Worm (Caenorhabditis elegans) whole organism, young adult: ENCODE measurements around the gene Y57G7A.6.

ENCODE experiments used
- B0019.2 ChIP-seq: fragments of 200-800 bp; sonication (Bioruptor generic); conservative IDR thresholded peaks from 2 replicates; pipeline ENCODE4 v1.3.6; 2022; ENCODE audit warnings: missing genetic modification reagents, missing genetic modification characterization, missing compliant biosample characterization
- C17E4.6 ChIP-seq: fragments of 200-800 bp; sonication (Bioruptor generic); IDR thresholded peaks from 2 replicates; pipeline ENCODE4 v1.3.6; 2022; ENCODE audit warnings: missing genetic modification reagents, missing genetic modification characterization, missing compliant biosample characterization
- D2030.7 ChIP-seq: fragments of 200-800 bp; sonication (Bioruptor generic); IDR thresholded peaks from 2 replicates; pipeline ENCODE4 v1.3.6; 2022; ENCODE audit warnings: missing genetic modification reagents, missing genetic modification characterization, missing compliant biosample characterization
- F39B2.1 ChIP-seq: fragments of 200-800 bp; sonication (Bioruptor generic); IDR thresholded peaks from 2 replicates; pipeline ENCODE4 v1.3.6; 2022; ENCODE audit warnings: missing genetic modification reagents, missing genetic modification characterization, missing compliant biosample characterization
- F49E8.2 ChIP-seq: sonication (generic microtip); optimal IDR thresholded peaks from 3 replicates; lab custom pipeline; 2017; ENCODE audit warnings: missing genetic modification characterization, mild to moderate bottlenecking, missing compliant biosample characterization, antibody characterized with exemption, moderate library complexity; ENCODE audit not compliant: insufficient read depth
- F57A8.1 ChIP-seq: fragments of 200-800 bp; sonication (Bioruptor generic); optimal IDR thresholded peaks from 2 replicates; lab custom pipeline; 2018; ENCODE audit warnings: mild to moderate bottlenecking, missing genetic modification characterization, moderate library complexity, missing compliant biosample characterization
- Y53G8AR.9 ChIP-seq: fragments of 200-800 bp; sonication (Bioruptor generic); conservative IDR thresholded peaks from 2 replicates; pipeline ENCODE4 v1.3.6; 2022; ENCODE audit warnings: missing genetic modification reagents, missing genetic modification characterization, missing compliant biosample characterization
- ama-1 ChIP-seq, 3 experiments: fragments of 150-350 bp in 1 of 3; sonication (generic microtip) in 2 of 3; optimal IDR thresholded peaks; 2 replicates each; lab custom pipeline; 2014 to 2018; ENCODE audit warnings: missing biosample characterization in 2 of 3, missing genetic modification characterization in 2 of 3, missing genetic modification reagents in 2 of 3
- attf-5 ChIP-seq: fragments of 200-800 bp; sonication (Bioruptor generic); optimal IDR thresholded peaks from 2 replicates; lab custom pipeline; 2018; ENCODE audit warnings: mild to moderate bottlenecking, missing genetic modification characterization, missing compliant biosample characterization
- attf-6 ChIP-seq: fragments of 200-800 bp; sonication (Bioruptor generic); IDR thresholded peaks from 2 replicates; pipeline ENCODE4 v1.3.6; 2022; ENCODE audit warnings: missing genetic modification reagents, missing genetic modification characterization, missing compliant biosample characterization
- bed-2 ChIP-seq: fragments of 200-800 bp; sonication (Bioruptor generic); IDR thresholded peaks from 2 replicates; pipeline ENCODE4 v1.3.6; 2022; ENCODE audit warnings: missing genetic modification reagents, missing genetic modification characterization, missing compliant biosample characterization
- ccch-3 ChIP-seq: fragments of 200-800 bp; sonication (Bioruptor generic); optimal IDR thresholded peaks from 2 replicates; lab custom pipeline; 2018; ENCODE audit warnings: mild to moderate bottlenecking, missing genetic modification characterization, missing compliant biosample characterization
- ceh-100 ChIP-seq: fragments of 200-800 bp; sonication (Bioruptor generic); IDR thresholded peaks from 2 replicates; pipeline ENCODE4 v1.3.6; 2022; ENCODE audit warnings: missing genetic modification reagents, missing genetic modification characterization, missing compliant biosample characterization
- ceh-58 ChIP-seq: fragments of 200-800 bp; sonication (Bioruptor generic); IDR thresholded peaks from 2 replicates; pipeline ENCODE4 v1.3.6; 2022; ENCODE audit warnings: missing genetic modification characterization, missing compliant biosample characterization
- egl-44 ChIP-seq: fragments of 200-800 bp; sonication (Bioruptor generic); IDR thresholded peaks from 2 replicates; pipeline ENCODE4 v1.3.6; 2022; ENCODE audit warnings: missing genetic modification reagents, missing genetic modification characterization, missing compliant biosample characterization
- egrh-3 ChIP-seq: fragments of 200-800 bp; sonication (Bioruptor generic); IDR thresholded peaks from 2 replicates; pipeline ENCODE4 v1.3.6; 2022; ENCODE audit warnings: missing genetic modification reagents, missing genetic modification characterization, missing compliant biosample characterization
- ekl-4 ChIP-seq: fragments of 200-800 bp; sonication (Bioruptor generic); IDR thresholded peaks from 2 replicates; pipeline ENCODE4 v1.3.6; 2022; ENCODE audit warnings: missing genetic modification reagents, missing genetic modification characterization, missing compliant biosample characterization
- hsf-1 ChIP-seq: fragments of 200-800 bp; sonication (Bioruptor generic); IDR thresholded peaks from 2 replicates; pipeline ENCODE4 v1.3.6; 2022; ENCODE audit warnings: missing genetic modification reagents, missing genetic modification characterization, missing compliant biosample characterization
- lag-1 ChIP-seq: fragments of 200-800 bp; sonication (Bioruptor generic); IDR thresholded peaks from 2 replicates; pipeline ENCODE4 v1.3.6; 2022; ENCODE audit warnings: missing genetic modification reagents, missing genetic modification characterization, missing compliant biosample characterization
- lin-26 ChIP-seq: fragments of 200-800 bp; sonication (Bioruptor generic); IDR thresholded peaks from 2 replicates; pipeline ENCODE4 v1.3.6; 2022; ENCODE audit warnings: missing genetic modification reagents, missing genetic modification characterization, missing compliant biosample characterization
- lin-54 ChIP-seq: fragments of 200-800 bp; sonication (Bioruptor generic); optimal IDR thresholded peaks from 2 replicates; lab custom pipeline; 2018; ENCODE audit warnings: mild to moderate bottlenecking, missing genetic modification characterization, missing compliant biosample characterization
- lsl-1 ChIP-seq: fragments of 200-800 bp; sonication (Bioruptor generic); optimal IDR thresholded peaks from 2 replicates; lab custom pipeline; 2018; ENCODE audit warnings: mild to moderate bottlenecking, missing genetic modification characterization, moderate library complexity, missing compliant biosample characterization
- madf-3 ChIP-seq: fragments of 200-800 bp; sonication (Bioruptor generic); IDR thresholded peaks from 2 replicates; pipeline ENCODE4 v1.3.6; 2022; ENCODE audit warnings: missing genetic modification reagents, missing genetic modification characterization, missing compliant biosample characterization
- madf-6 ChIP-seq: fragments of 200-800 bp; sonication (Bioruptor generic); IDR thresholded peaks from 2 replicates; pipeline ENCODE4 v1.3.6; 2022; ENCODE audit warnings: missing genetic modification reagents, missing genetic modification characterization, missing compliant biosample characterization
- mcd-1 ChIP-seq: fragments of 200-800 bp; sonication (Bioruptor generic); IDR thresholded peaks from 2 replicates; pipeline ENCODE4 v1.3.6; 2022; ENCODE audit warnings: missing genetic modification reagents, missing genetic modification characterization, missing compliant biosample characterization
- mel-28 ChIP-seq: sonication (generic microtip); optimal IDR thresholded peaks from 2 replicates; lab custom pipeline; 2016; ENCODE audit warnings: borderline replicate concordance, mild to moderate bottlenecking, missing genetic modification characterization, missing compliant biosample characterization
- mes-4 ChIP-seq: sonication (generic microtip); optimal IDR thresholded peaks from 2 replicates; lab custom pipeline; 2016; ENCODE audit warnings: missing genotype, missing genetic modification characterization, missing compliant biosample characterization
- pbrm-1 ChIP-seq: fragments of 200-800 bp; sonication (Bioruptor generic); IDR thresholded peaks from 2 replicates; pipeline ENCODE4 v1.3.6; 2022; ENCODE audit warnings: missing genetic modification reagents, missing genetic modification characterization, missing compliant biosample characterization
- rcor-1 ChIP-seq: fragments of 200-800 bp; sonication (Bioruptor generic); IDR thresholded peaks from 2 replicates; pipeline ENCODE4 v1.3.6; 2022; ENCODE audit warnings: missing genetic modification reagents, missing genetic modification characterization, missing compliant biosample characterization
- snpc-1.3 ChIP-seq: sonication (generic microtip); optimal IDR thresholded peaks from 2 replicates; lab custom pipeline; 2017; ENCODE audit warnings: missing genetic modification characterization, mild to moderate bottlenecking, missing compliant biosample characterization, antibody characterized with exemption, moderate library complexity, missing genotype, missing genetic modification reagents; ENCODE audit not compliant: insufficient read depth
- snpc-3.4 ChIP-seq: sonication (generic microtip); optimal IDR thresholded peaks from 2 replicates; lab custom pipeline; 2017; ENCODE audit warnings: missing genetic modification characterization, mild to moderate bottlenecking, missing compliant biosample characterization, antibody characterized with exemption, moderate library complexity, missing genotype, missing genetic modification reagents
- somi-1 ChIP-seq: fragments of 200-800 bp; sonication (Bioruptor generic); optimal IDR thresholded peaks from 2 replicates; lab custom pipeline; 2018; ENCODE audit warnings: mild to moderate bottlenecking, missing genetic modification characterization, missing compliant biosample characterization
- tlf-1 ChIP-seq: fragments of 200-800 bp; sonication (Bioruptor generic); optimal IDR thresholded peaks from 2 replicates; lab custom pipeline; 2018; ENCODE audit warnings: mild to moderate bottlenecking, missing genetic modification characterization, missing compliant biosample characterization
- zfh-2 ChIP-seq: fragments of 200-800 bp; sonication (Bioruptor generic); conservative IDR thresholded peaks from 2 replicates; pipeline ENCODE4 v1.3.6; 2022; ENCODE audit warnings: missing genetic modification reagents, missing genetic modification characterization, missing compliant biosample characterization
- zim-3 ChIP-seq: sonication (generic microtip); optimal IDR thresholded peaks from 2 replicates; lab custom pipeline; 2017; ENCODE audit warnings: mild to moderate bottlenecking, missing genetic modification characterization, moderate library complexity, missing compliant biosample characterization
- ztf-18 ChIP-seq: sonication (generic microtip); optimal IDR thresholded peaks from 2 replicates; lab custom pipeline; 2016; ENCODE audit warnings: missing genotype, mild to moderate bottlenecking, missing genetic modification characterization, missing compliant biosample characterization
- ztf-6 ChIP-seq: fragments of 200-800 bp; sonication (Bioruptor generic); IDR thresholded peaks from 2 replicates; pipeline ENCODE4 v1.3.6; 2022; ENCODE audit warnings: missing genetic modification reagents, missing genetic modification characterization, missing compliant biosample characterization

Y57G7A.6 gene

DNA sequence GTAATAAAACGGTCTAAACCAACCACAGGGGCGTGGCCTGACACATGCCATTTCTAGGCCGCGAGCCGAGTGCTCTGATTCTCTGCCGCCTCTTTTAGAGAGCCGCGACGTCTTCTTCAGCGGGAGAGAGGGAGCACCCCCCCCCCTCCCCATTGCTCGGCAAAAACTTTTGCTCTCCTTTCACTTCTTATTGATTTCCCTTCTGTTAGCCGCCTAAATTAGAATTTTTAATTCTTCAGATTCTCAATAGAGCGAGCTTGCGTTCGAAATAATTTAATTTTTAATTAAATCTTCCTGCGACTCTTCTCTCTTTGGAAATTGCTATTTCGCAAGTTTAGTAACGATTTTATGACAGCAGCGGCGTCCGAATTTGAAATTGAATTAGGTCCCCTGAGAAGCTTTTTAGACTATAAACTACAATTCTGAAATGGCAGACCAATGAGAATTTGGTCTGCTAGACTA lies 37.8 kb upstream of the Y57G7A.6 start (continued):
- 0 out of 2 replicates have a peak, but pooled peaks have one; percentile 41 for TF ChIP-seq madf-6 (GFP tag; lab: Robert Waterston, UW)
- TF ChIP-seq lag-1 (GFP tag; lab: Robert Waterston, UW) = no peak
- TF ChIP-seq mcd-1 (GFP tag; lab: Robert Waterston, UW) = peak; percentile 74

DNA sequence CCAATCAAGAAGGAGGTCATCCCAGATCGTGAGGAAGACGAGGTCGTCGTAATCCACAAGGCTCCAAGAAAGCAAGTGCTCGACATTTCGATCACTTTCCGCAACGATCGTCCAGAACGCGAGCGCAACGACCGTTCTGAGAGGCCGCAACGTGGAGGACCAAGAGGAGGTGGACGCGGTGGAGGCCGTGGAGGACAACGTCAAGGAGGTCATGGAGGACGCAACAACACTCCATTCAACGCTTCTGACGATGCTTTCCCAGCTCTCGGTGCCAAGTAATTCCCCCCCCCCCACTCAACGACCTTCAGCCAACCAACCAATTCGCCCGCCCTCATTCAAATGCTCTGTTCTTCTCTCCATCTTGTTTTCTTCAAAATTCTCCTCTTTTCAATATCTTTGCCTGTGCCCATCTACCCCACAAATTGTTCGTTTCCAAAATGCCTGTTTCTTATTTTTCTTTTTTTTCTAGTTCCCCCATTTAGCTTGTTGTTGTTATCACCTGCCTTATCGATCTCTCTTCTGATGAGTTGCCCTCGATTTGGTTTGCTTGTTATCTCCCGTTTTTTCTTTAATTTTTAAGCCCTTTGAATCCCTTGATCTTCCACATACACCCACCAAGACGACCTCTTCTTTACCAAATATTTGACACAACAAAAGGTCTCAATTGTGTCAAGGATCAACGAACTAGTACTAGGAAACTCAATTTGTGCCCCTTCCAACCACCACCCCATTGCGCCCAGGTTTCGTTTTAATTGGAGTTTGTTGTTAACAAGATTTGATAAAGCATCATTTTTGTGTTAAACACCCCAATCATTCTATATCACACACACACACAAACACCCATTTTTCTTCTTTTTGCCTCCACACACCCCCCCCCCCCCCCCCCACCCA lies 37.1 kb upstream of the Y57G7A.6 start:
- TF ChIP-seq tlf-1 (GFP tag; lab: Kevin White, UChicago) (peak; percentile 37), egrh-3 (GFP tag; lab: Robert Waterston, UW) (no peak), mcd-1 (GFP tag; lab: Robert Waterston, UW) (peak; percentile 10; the same call in 1 of the 2 replicates), ceh-58 (GFP tag; lab: Robert Waterston, UW) (0 out of 2 replicates have a peak, but pooled peaks have one; percentile 38), ccch-3 (GFP tag; lab: Kevin White, UChicago) (no peak), Y53G8AR.9 (0 out of 2 replicates have a peak, but pooled peaks have one; percentile 4), C17E4.6 (GFP tag; lab: Robert Waterston, UW) (0 out of 2 replicates have a peak, but pooled peaks have one; percentile 24), somi-1 (GFP tag; lab: Kevin White, UChicago) (no peak), madf-3 (GFP tag; lab: Robert Waterston, UW) (peak; percentile 41; the same call in 1 of the 2 replicates), lsl-1 (GFP tag; lab: Kevin White, UChicago) (peak; percentile 24), F49E8.2 (peak; percentile 86), zfh-2 (GFP tag; lab: Robert Waterston, UW) (peak; percentile 66), ceh-100 (peak; percentile 24; the same call in 1 of the 2 replicates), rcor-1 (GFP tag; lab: Robert Waterston, UW) (0 out of 2 replicates have a peak, but pooled peaks have one; percentile 11), F39B2.1 (GFP tag; lab: Robert Waterston, UW) (peak; percentile 7; the same call in 1 of the 2 replicates), ekl-4 (peak; percentile 10; the same call in 1 of the 2 replicates), ztf-18 (tag; lab: Kevin White, UChicago) (no peak), F57A8.1 (no peak), lin-26 (GFP tag; lab: Robert Waterston, UW) (peak; percentile 59; the same call in 1 of the 2 replicates), egl-44 (GFP tag; lab: Robert Waterston, UW) (peak; percentile 8; the same call in 1 of the 2 replicates), ztf-6 (GFP tag; lab: Robert Waterston, UW) (no peak), pbrm-1 (GFP tag; lab: Robert Waterston, UW) (peak; percentile 16; the same call in 1 of the 2 replicates), zim-3 (tag; lab: Kevin White, UChicago) (peak; percentile 37), D2030.7 (GFP tag; lab: Robert Waterston, UW) (no peak), bed-2 (GFP tag; lab: Robert Waterston, UW) (no peak), mel-28 (tag; lab: Kevin White, UChicago) (no peak), attf-5 (GFP tag; lab: Kevin White, UChicago) (no peak), hsf-1 (peak; percentile 28; the same call in 1 of the 2 replicates), lin-54 (GFP tag; lab: Kevin White, UChicago) (peak; percentile 36), B0019.2 (no peak), attf-6 (peak; percentile 29; the same call in 1 of the 2 replicates), snpc-1.3 (tag; lab: Kevin White, UChicago) (peak; percentile 7), mes-4 (tag; lab: Kevin White, UChicago) (no peak), ama-1 (optimal IDR thresholded peaks at IDR 0.05; lab: Kevin White, UChicago) (no peak), ama-1 (GFP tag; optimal IDR thresholded peaks at IDR 0.05; lab: Kevin White, UChicago) (peak; percentile 29 to 66), snpc-3.4 (tag; lab: Kevin White, UChicago) (peak; percentile 52)
